Worm (Caenorhabditis elegans) whole organism, L4 larva: ENCODE data around the gene Y62H9A.2.

Experiments used
- F10B5.3 ChIP-seq: sonication (generic microtip); optimal IDR thresholded peaks from 2 replicates; lab custom pipeline; 2016; ENCODE audit warnings: mild to moderate bottlenecking, missing genetic modification characterization, missing compliant biosample characterization
- F37D6.2 ChIP-seq: sonication (generic microtip); optimal IDR thresholded peaks from 2 replicates; lab custom pipeline; 2016; ENCODE audit warnings: mild to moderate bottlenecking, missing genetic modification characterization, missing compliant biosample characterization
- F44E2.7 ChIP-seq: fragments of 200-800 bp; sonication (Bioruptor generic); IDR thresholded peaks from 2 replicates; pipeline ENCODE4 v2.1.2; 2022; ENCODE audit warnings: missing genetic modification characterization, missing compliant biosample characterization
- R02D3.7 ChIP-seq: fragments of 150-350 bp; sonication (generic microtip); optimal IDR thresholded peaks from 3 replicates; lab custom pipeline; 2014; ENCODE audit warnings: missing biosample characterization, missing genetic modification characterization
- T26A8.4 ChIP-seq: fragments of 200-800 bp; sonication (Bioruptor generic); IDR thresholded peaks from 2 replicates; pipeline ENCODE4 v1.3.6; 2022; ENCODE audit warnings: missing genetic modification characterization, missing compliant biosample characterization
- Y75B8A.6 ChIP-seq: fragments of 200-800 bp; sonication (Bioruptor generic); IDR thresholded peaks from 2 replicates; pipeline ENCODE4 v1.3.6; 2022; ENCODE audit warnings: missing genetic modification reagents, missing genetic modification characterization, missing compliant biosample characterization
- ZK546.5 ChIP-seq, 2 experiments: sonication (generic microtip); optimal IDR thresholded peaks; 2 replicates each; lab custom pipeline; 2017; ENCODE audit warnings: missing biosample characterization in 2 of 2, missing genetic modification characterization in 2 of 2
- aha-1 ChIP-seq: fragments of 150-350 bp; peaks from one replicate; lab custom pipeline; 2014; ENCODE audit warnings: missing biosample characterization, missing genetic modification characterization
- ceh-28 ChIP-seq: fragments of 150-350 bp; optimal IDR thresholded peaks from 2 replicates; lab custom pipeline; 2014; ENCODE audit warnings: missing biosample characterization, missing genetic modification reagents, missing genetic modification characterization
- ceh-62 ChIP-seq: sonication (generic microtip); optimal IDR thresholded peaks from 2 replicates; lab custom pipeline; 2017; ENCODE audit warnings: missing biosample characterization, missing genetic modification characterization
- daf-16 ChIP-seq, 3 experiments: sonication (generic microtip); optimal IDR thresholded peaks; 2 replicates each; lab custom pipeline; 2016 to 2017; ENCODE audit warnings: missing genetic modification characterization in 3 of 3, missing genetic modification reagents in 3 of 3, mild to moderate bottlenecking in 2 of 3, missing compliant biosample characterization in 2 of 3, missing biosample characterization in 1 of 3, moderate library complexity in 1 of 3
- dve-1 ChIP-seq: sonication (generic microtip); optimal IDR thresholded peaks from 2 replicates; lab custom pipeline; 2017; ENCODE audit warnings: antibody characterized with exemption, mild to moderate bottlenecking, missing genetic modification characterization, missing compliant biosample characterization; ENCODE audit not compliant: insufficient read depth
- jun-1 ChIP-seq: fragments of 150-350 bp; optimal IDR thresholded peaks from 2 replicates; lab custom pipeline; 2014; ENCODE audit warnings: missing biosample characterization, missing genetic modification reagents, missing genetic modification characterization
- lim-7 ChIP-seq: fragments of 200-800 bp; sonication (Bioruptor generic); IDR thresholded peaks from 2 replicates; pipeline ENCODE4 v1.3.6; 2022; ENCODE audit warnings: missing genetic modification characterization, missing compliant biosample characterization
- lir-3 ChIP-seq: sonication (generic microtip); optimal IDR thresholded peaks from 2 replicates; lab custom pipeline; 2016; ENCODE audit warnings: mild to moderate bottlenecking, missing genetic modification characterization, missing compliant biosample characterization
- mdt-29 ChIP-seq: fragments of 200-800 bp; sonication (Bioruptor generic); IDR thresholded peaks from 2 replicates; pipeline ENCODE4 v1.3.6; 2022; ENCODE audit warnings: missing genetic modification reagents, missing genetic modification characterization, missing compliant biosample characterization
- mep-1 ChIP-seq: fragments of 150-350 bp; sonication (generic microtip); optimal IDR thresholded peaks from 3 replicates; lab custom pipeline; 2014; ENCODE audit warnings: missing biosample characterization, missing genetic modification characterization
- nhr-237 ChIP-seq: sonication (generic microtip); optimal IDR thresholded peaks from 2 replicates; lab custom pipeline; 2017; ENCODE audit warnings: missing biosample characterization, missing genetic modification characterization
- nhr-25 ChIP-seq: sonication (generic microtip); optimal IDR thresholded peaks from 2 replicates; lab custom pipeline; 2017; ENCODE audit warnings: missing genetic modification characterization, mild to moderate bottlenecking, missing compliant biosample characterization, antibody characterized with exemption, moderate library complexity, borderline replicate concordance; ENCODE audit not compliant: insufficient read depth
- nhr-6 ChIP-seq: fragments of 150-350 bp; optimal IDR thresholded peaks from 2 replicates; lab custom pipeline; 2014; ENCODE audit warnings: missing biosample characterization, missing genetic modification characterization
- nhr-76 ChIP-seq: fragments of 150-350 bp; optimal IDR thresholded peaks from 2 replicates; lab custom pipeline; 2014; ENCODE audit warnings: missing biosample characterization, missing genetic modification characterization
- pqm-1 ChIP-seq: sonication (generic microtip); optimal IDR thresholded peaks from 2 replicates; lab custom pipeline; 2017; ENCODE audit warnings: missing biosample characterization, missing genetic modification characterization
- rbr-2 ChIP-seq: sonication (generic microtip); optimal IDR thresholded peaks from 2 replicates; lab custom pipeline; 2016; ENCODE audit warnings: missing genotype, missing genetic modification characterization, missing compliant biosample characterization
- tag-97 ChIP-seq: fragments of 200-800 bp; sonication (Bioruptor generic); IDR thresholded peaks from 2 replicates; pipeline ENCODE4 v1.3.6; 2022; ENCODE audit warnings: missing genetic modification characterization, missing compliant biosample characterization
- tra-1 ChIP-seq: fragments of 200-800 bp; sonication (Bioruptor generic); IDR thresholded peaks from 2 replicates; pipeline ENCODE4 v1.3.6; 2022; ENCODE audit warnings: missing genetic modification reagents, missing genetic modification characterization, missing compliant biosample characterization
- unc-62 ChIP-seq, 3 experiments: fragments of 150-350 bp in 1 of 3; sonication (generic microtip); optimal IDR thresholded peaks in 2 of 3; peaks in 1 of 3; 1 replicate in 1 of 3; 2 replicates in 2 of 3; lab custom pipeline; 2014 to 2017; ENCODE audit warnings: missing biosample characterization in 3 of 3, missing genetic modification characterization in 3 of 3, missing genetic modification reagents in 3 of 3, missing genotype in 1 of 3
- zfp-3 ChIP-seq: fragments of 200-800 bp; sonication (Bioruptor generic); conservative IDR thresholded peaks from 2 replicates; pipeline ENCODE4 v1.3.6; 2022; ENCODE audit warnings: missing genetic modification reagents, missing genetic modification characterization, missing compliant biosample characterization
- zip-11 ChIP-seq: fragments of 200-800 bp; sonication (Bioruptor generic); IDR thresholded peaks from 2 replicates; pipeline ENCODE4 v1.3.6; 2022; ENCODE audit warnings: missing genetic modification characterization, missing compliant biosample characterization
- zip-2 ChIP-seq: fragments of 150-350 bp; optimal IDR thresholded peaks from 2 replicates; lab custom pipeline; 2014; ENCODE audit warnings: missing biosample characterization, missing genetic modification characterization

Y62H9A.2 gene

DNA sequence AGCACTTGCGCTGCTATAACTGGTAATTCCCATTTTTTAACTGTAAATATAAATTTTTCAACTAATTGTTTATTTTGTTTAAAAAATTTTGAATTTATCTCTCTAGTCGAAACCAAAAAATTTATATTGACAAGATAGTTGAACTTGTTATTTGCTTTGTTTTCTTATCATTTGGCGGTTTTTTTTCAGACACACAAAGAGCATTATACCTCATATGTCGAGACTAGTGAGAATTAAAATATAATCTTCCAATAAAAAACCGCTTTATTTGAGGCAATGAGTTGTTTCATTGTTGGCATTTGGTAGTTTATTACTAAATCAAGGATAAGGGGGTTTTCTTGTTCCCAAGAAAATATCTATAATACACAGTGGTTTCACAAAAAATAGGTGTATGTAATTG lies 30.2 kb upstream of the Y62H9A.2 start:
- no peak for TF ChIP-seq daf-16 (GFP tag; optimal IDR thresholded peaks at IDR 0.05; lab: Kevin White, UChicago)
- peak; percentile 55 for TF ChIP-seq daf-16 (tag; optimal IDR thresholded peaks at IDR 0.05; lab: Kevin White, UChicago)
- no peak for TF ChIP-seq mdt-29 (GFP tag; lab: Robert Waterston, UW)
- TF ChIP-seq aha-1 (tag; lab: Kevin White, UChicago), result peak; percentile 70
- peak; percentile 16 for TF ChIP-seq pqm-1 (tag; lab: Kevin White, UChicago)
- no peak for TF ChIP-seq mep-1

DNA sequence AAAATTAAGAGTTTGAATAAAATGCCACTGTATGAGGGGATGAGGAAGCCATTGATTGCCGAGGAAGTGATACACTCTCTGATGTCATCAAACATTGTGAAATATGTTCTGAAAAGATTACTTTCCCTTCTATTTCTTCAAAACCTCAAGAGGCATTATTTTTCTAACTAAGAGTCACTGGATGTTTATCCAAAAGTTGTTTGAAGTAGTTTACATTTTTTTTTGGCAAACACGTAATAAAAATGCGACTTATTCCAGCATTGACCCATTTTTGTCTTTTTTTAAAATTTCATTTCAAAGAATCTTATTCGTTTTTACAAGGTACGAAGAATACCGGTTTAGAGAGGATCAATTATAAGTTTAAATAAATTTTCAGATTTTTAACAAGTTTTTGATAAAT lies 29.3 kb upstream of the Y62H9A.2 start, which contains the start of gene Y62H9A.11:
Gene Y62H9A.11, minus strand, starts transcription at position 101 of the 400 bp plus-strand sequence.
- TF ChIP-seq nhr-6 (tag; lab: Kevin White, UChicago) (no peak), nhr-25 (tag; lab: Kevin White, UChicago) (no peak), ceh-62 (tag; lab: Kevin White, UChicago) (no peak), ZK546.5 (tag; optimal IDR thresholded peaks at IDR 0.05; lab: Kevin White, UChicago) (no peak), dve-1 (tag; lab: Kevin White, UChicago) (no peak), nhr-237 (tag; lab: Kevin White, UChicago) (no peak), lim-7 (GFP tag; lab: Robert Waterston, UW) (no peak), T26A8.4 (GFP tag; lab: Robert Waterston, UW) (no peak), Y75B8A.6 (no peak), nhr-76 (tag; lab: Kevin White, UChicago) (no peak), F10B5.3 (tag; lab: Kevin White, UChicago) (no peak), tag-97 (GFP tag; lab: Robert Waterston, UW) (no peak), R02D3.7 (tag; lab: Kevin White, UChicago) (no peak)
- TF ChIP-seq, all 104 proteins: peak for 0

DNA sequence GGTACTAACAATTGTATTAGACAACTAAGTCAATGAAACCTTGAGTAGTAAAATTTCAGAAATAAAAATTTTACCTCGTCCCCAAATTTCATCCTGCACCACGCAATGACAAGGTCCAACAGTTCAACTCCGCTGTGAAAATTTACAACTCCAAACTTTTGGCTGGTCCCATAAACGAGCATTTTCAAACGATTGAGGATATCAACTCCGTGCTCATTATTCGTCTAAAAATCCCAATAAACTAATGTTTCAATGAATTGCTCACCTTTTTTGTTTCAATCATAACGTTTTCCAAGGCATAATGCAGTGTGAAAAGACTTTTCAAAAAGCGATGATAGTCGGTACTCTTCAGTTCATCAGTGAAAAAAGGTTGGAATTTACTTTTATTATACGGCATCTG lies 28.6 kb upstream of the Y62H9A.2 start:
- TF ChIP-seq F44E2.7 (GFP tag; lab: Robert Waterston, UW) (no peak), unc-62 (GFP tag; optimal IDR thresholded peaks at IDR 0.05 in 1 of 2; lab: Kevin White, UChicago) (peak in 1 of 2 experiments; percentile 95), unc-62 (tag; optimal IDR thresholded peaks at IDR 0.05; lab: Kevin White, UChicago) (no peak)

DNA sequence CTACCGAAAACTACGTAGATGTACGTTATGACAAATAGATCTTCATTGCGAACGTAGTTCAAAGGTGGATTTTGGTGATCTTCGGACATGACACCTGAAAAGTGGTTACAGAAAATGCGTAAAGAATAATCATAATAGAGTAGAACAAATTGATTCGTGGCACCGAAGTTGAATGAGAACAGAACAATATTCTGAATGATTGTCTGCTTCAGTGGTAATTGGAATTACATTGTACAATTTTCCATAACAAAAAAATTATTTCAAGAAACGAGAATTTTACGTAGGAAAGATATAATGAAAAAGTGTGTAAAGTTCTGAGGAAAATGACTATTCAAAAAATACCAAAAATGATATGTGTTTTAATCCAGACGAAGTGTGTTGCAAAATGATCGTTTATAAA lies 24.7 kb upstream of the Y62H9A.2 start, which contains the start of gene Y62H9A.10:
Gene Y62H9A.10, minus strand, starts transcription at position 101 of the 400 bp plus-strand sequence.
- TF ChIP-seq unc-62 (GFP tag; optimal IDR thresholded peaks at IDR 0.05 in 1 of 2; lab: Kevin White, UChicago) (no peak), unc-62 (tag; optimal IDR thresholded peaks at IDR 0.05; lab: Kevin White, UChicago) (no peak), R02D3.7 (tag; lab: Kevin White, UChicago) (no peak), pqm-1 (tag; lab: Kevin White, UChicago) (no peak)
- TF ChIP-seq, all 104 proteins: peak for 0

DNA sequence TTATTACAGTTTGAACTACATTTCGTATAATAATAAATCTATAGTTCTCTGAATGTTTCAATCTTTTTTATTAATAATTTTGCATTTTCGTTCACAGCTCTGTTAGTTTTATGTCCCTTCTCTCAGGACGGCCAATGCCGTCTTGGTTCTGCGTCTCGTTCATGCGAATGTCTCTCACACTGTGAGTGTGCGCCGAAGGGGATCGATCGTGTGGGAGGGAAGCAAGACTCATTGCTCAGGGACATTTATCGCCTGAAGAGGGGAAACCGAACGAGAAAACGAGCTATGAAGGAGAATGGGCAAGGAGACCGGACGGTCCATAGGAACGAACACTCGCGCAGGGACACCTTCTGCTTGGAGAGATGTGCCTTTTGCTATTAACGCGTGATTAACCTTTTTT lies 21.0 kb upstream of the Y62H9A.2 start:
- TF ChIP-seq F10B5.3 (tag; lab: Kevin White, UChicago) (peak; percentile 12), tra-1 (GFP tag; lab: Robert Waterston, UW) (no peak), ceh-28 (tag; lab: Kevin White, UChicago) (peak; percentile 43), dve-1 (tag; lab: Kevin White, UChicago) (no peak), F37D6.2 (tag; lab: Kevin White, UChicago) (peak; percentile 51), zfp-3 (GFP tag; lab: Robert Waterston, UW) (no peak), rbr-2 (peak; percentile 46), zip-2 (tag; lab: Kevin White, UChicago) (no peak), aha-1 (tag; lab: Kevin White, UChicago) (peak; percentile 57), unc-62 (GFP tag; optimal IDR thresholded peaks at IDR 0.05 in 1 of 2; lab: Kevin White, UChicago) (peak in 1 of 2 experiments; percentile 85), unc-62 (tag; optimal IDR thresholded peaks at IDR 0.05; lab: Kevin White, UChicago) (no peak), zip-11 (no peak), daf-16 (GFP tag; optimal IDR thresholded peaks at IDR 0.05; lab: Kevin White, UChicago) (no peak), daf-16 (tag; optimal IDR thresholded peaks at IDR 0.05; lab: Kevin White, UChicago) (no peak)

DNA sequence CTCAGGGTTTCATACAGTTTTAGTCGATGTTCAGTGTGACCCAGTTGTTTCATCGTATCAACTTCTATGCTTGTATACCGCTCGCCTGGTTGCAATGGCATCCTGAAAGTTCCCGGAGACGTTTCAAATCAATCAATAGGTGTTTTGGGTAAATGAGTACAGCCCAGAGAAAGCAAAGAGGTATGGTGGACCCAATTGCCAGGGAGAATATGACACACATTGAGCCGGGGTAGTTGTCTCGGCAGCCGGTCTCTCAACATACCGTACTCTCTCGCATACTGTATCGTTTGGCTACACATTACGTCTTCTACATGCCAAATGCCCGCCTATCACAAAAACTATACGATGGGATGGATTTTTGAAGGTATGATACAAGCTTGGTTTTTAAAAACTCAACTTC lies 20.0 kb upstream of the Y62H9A.2 start, which contains the start of gene Y62H9A.9:
Gene Y62H9A.9, minus strand, starts transcription at position 101 of the 400 bp plus-strand sequence.
- TF ChIP-seq jun-1 (tag; lab: Kevin White, UChicago) (no peak), lir-3 (tag; lab: Kevin White, UChicago) (no peak)
